Worm (Caenorhabditis elegans): ENCODE data around the gene F27C8.2.

The F27C8.2 gene

DNA sequence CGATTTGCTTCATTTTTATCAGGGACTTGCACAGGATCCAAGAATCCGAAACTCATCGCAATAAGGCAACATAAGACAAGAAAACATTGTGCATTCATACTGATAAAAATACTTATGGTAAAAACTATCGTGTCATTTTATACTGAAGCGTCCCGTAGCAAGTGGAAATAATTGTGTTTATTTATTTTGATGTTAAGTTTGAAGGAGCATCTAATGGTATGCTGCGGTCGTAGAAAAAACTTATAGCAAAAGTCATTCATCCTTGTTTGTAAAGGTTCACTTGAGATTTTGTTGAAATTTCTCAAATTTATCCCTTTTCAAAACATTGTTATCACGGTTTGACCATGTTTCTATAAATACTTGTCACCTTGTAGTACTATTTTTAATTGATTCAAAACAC is 28.8 kb downstream of the F27C8.2 start, which contains the start of gene W09C2.10:
TSS of gene W09C2.10 (minus strand) at position 101 of the 400 bp plus-strand sequence.
- TF ChIP-seq elt-4 (tag; optimal IDR thresholded peaks at IDR 0.05) (no peak), K02D7.2 (tag; optimal IDR thresholded peaks at IDR 0.05) (no peak), gmeb-2 (tag; optimal IDR thresholded peaks at IDR 0.05) (no peak), rnt-1 (tag; optimal IDR thresholded peaks at IDR 0.05) (no peak), lim-6 (tag; optimal IDR thresholded peaks at IDR 0.05) (no peak), sox-4 (tag; optimal IDR thresholded peaks at IDR 0.05) (no peak), F13H6.1 (tag; optimal IDR thresholded peaks at IDR 0.05) (no peak), ceh-31 (tag; optimal IDR thresholded peaks at IDR 0.05) (no peak), unc-55 (GFP tag; optimal IDR thresholded peaks at IDR 0.05) (no peak), madf-2 (tag; optimal IDR thresholded peaks at IDR 0.05) (no peak), ttx-3 (tag; optimal IDR thresholded peaks at IDR 0.05) (no peak), nfya-1 (tag; optimal IDR thresholded peaks at IDR 0.05) (no peak), pqm-1 (tag; optimal IDR thresholded peaks at IDR 0.05) (no peak)

DNA sequence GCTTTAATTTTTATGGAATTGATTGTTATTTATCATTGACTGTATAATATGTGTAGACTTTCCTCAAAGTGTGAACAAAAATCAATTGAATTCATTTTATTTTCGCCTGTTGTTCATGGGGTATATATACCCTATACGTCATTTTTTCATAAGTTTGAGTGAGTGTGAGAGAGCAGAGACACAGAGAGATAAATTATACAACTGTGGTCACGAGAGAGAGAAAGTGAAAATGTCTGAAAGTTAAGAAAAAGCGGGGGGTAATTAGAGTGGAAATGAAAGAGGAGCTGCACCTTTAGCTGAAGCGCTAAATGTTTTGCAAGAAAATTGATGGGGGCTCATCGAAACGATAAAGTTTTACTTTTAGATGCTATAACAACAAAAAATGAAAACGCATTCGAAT is 29.7 kb downstream of the F27C8.2 start:
- TF ChIP-seq ttx-3 (tag; optimal IDR thresholded peaks at IDR 0.05), result no peak
- no peak for TF ChIP-seq npax-4 (tag; optimal IDR thresholded peaks at IDR 0.05)

DNA sequence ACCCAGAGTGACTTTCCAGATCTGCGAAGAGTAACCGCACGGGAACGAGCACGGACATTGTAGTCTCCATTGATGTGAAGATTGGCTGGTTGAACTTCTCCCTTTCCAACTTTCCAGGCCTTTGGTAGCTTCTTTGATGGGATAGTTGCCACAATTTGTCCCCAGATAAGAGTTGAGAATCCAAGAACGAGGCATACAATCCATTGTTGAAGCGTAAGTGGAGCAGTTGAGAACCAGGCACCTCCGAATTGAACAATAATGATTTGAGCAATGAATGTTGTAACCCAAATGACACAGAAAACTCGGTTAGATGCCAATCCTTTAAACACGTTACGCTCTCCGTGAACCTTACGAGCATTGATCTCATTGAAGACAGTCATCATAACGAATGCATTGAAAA is 30.9 kb downstream of the F27C8.2 start:
- no peak for TF ChIP-seq ceh-14 (tag; optimal IDR thresholded peaks at IDR 0.05)
- TF ChIP-seq ama-1 (optimal IDR thresholded peaks at IDR 0.05), result no peak
- TF ChIP-seq ahr-1 (tag; optimal IDR thresholded peaks at IDR 0.05), result no peak
- no peak for TF ChIP-seq ttx-3 (tag; optimal IDR thresholded peaks at IDR 0.05)
- no peak for TF ChIP-seq ceh-30 (tag; optimal IDR thresholded peaks at IDR 0.05)
- no peak for TF ChIP-seq unc-42 (tag; optimal IDR thresholded peaks at IDR 0.05)
- no peak for TF ChIP-seq nhr-11 (tag; optimal IDR thresholded peaks at IDR 0.05)
- no peak for TF ChIP-seq hlh-6 (tag; optimal IDR thresholded peaks at IDR 0.05)
- no peak for TF ChIP-seq pqm-1 (tag; optimal IDR thresholded peaks at IDR 0.05)
- TF ChIP-seq sox-2 (GFP tag; IDR thresholded peaks at IDR 0.05), result no peak
- no peak for TF ChIP-seq lin-11 (tag; optimal IDR thresholded peaks at IDR 0.05)
- TF ChIP-seq sdc-2 (tag; optimal IDR thresholded peaks at IDR 0.05), result no peak

ce11 chrIV:9631579-9631978 is 35.4 kb downstream of the F27C8.2 start:
- TF ChIP-seq mec-3 (tag; optimal IDR thresholded peaks at IDR 0.05; ENCODE audit: borderline replicate concordance) (no peak), K02D7.2 (tag; optimal IDR thresholded peaks at IDR 0.05) (no peak), unc-3 (GFP tag; conservative IDR thresholded peaks at IDR 0.05) (no peak), unc-3 (tag; optimal IDR thresholded peaks at IDR 0.05) (no peak), C38D4.7 (GFP tag; optimal IDR thresholded peaks at IDR 0.05) (no peak), ceh-2 (tag; optimal IDR thresholded peaks at IDR 0.05) (no peak), unc-55 (GFP tag; optimal IDR thresholded peaks at IDR 0.05) (no peak), ama-1 (optimal IDR thresholded peaks at IDR 0.05) (no peak), ttx-3 (tag; optimal IDR thresholded peaks at IDR 0.05) (no peak), tbx-2 (tag; optimal IDR thresholded peaks at IDR 0.05) (no peak), ceh-30 (tag; optimal IDR thresholded peaks at IDR 0.05) (no peak), tbx-7 (tag; optimal IDR thresholded peaks at IDR 0.05) (no peak), pha-4 (tag; optimal IDR thresholded peaks at IDR 0.05) (no peak), ceh-45 (GFP tag; IDR thresholded peaks at IDR 0.05) (no peak), hlh-8 (tag; optimal IDR thresholded peaks at IDR 0.05) (no peak), ceh-9 (tag; optimal IDR thresholded peaks at IDR 0.05) (no peak), rnt-1 (tag; optimal IDR thresholded peaks at IDR 0.05) (no peak)

- no peak for TF ChIP-seq ceh-31 (tag; optimal IDR thresholded peaks at IDR 0.05)
- no peak for TF ChIP-seq ref-2 (tag; optimal IDR thresholded peaks at IDR 0.05)
Observed at ce11 chrIV:9632094-9632493, 35.9 kb downstream of the F27C8.2 start.

Measured in whole organism, late embryonic.